Worm (Caenorhabditis elegans) whole organism, early embryonic: ENCODE measurements around the gene gur-3.

Experiments
- B0310.2 ChIP-seq: sonication (generic microtip); optimal IDR thresholded peaks from 2 replicates; lab custom pipeline; 2016; ENCODE audit warnings: mild to moderate bottlenecking, missing genetic modification characterization, missing compliant biosample characterization
- F13C5.2 ChIP-seq: sonication (generic microtip); optimal IDR thresholded peaks from 2 replicates; lab custom pipeline; 2017; ENCODE audit warnings: mild to moderate bottlenecking, missing genetic modification characterization, inconsistent platforms, missing compliant biosample characterization
- aly-1 ChIP-seq: sonication (generic microtip); optimal IDR thresholded peaks from 2 replicates; lab custom pipeline; 2016; ENCODE audit warnings: missing genetic modification characterization, missing compliant biosample characterization
- ama-1 ChIP-seq: fragments of 150-350 bp; optimal IDR thresholded peaks from 2 replicates; lab custom pipeline; 2014
- ceh-13 ChIP-seq: fragments of 200-800 bp; sonication (Bioruptor generic); optimal IDR thresholded peaks from 2 replicates; lab custom pipeline; 2018; ENCODE audit warnings: mild to moderate bottlenecking, missing genetic modification characterization, missing compliant biosample characterization
- ceh-36 ChIP-seq: sonication (generic microtip); optimal IDR thresholded peaks from 2 replicates; lab custom pipeline; 2016; ENCODE audit warnings: missing genetic modification characterization, inconsistent platforms, missing compliant biosample characterization
- ets-7 ChIP-seq: sonication (generic microtip); optimal IDR thresholded peaks from 2 replicates; lab custom pipeline; 2016; ENCODE audit warnings: missing genotype, missing genetic modification characterization, missing compliant biosample characterization
- flt-1 ChIP-seq: fragments of 200-800 bp; sonication (Bioruptor generic); IDR thresholded peaks from 2 replicates; pipeline ENCODE4 v1.3.6; 2022; ENCODE audit warnings: missing genetic modification characterization, missing compliant biosample characterization
- hmbx-1 ChIP-seq: sonication (generic microtip); optimal IDR thresholded peaks from 2 replicates; lab custom pipeline; 2016; ENCODE audit warnings: mild to moderate bottlenecking, missing genetic modification characterization, missing compliant biosample characterization
- hmg-4 ChIP-seq: fragments of 200-800 bp; sonication (Bioruptor generic); optimal IDR thresholded peaks from 2 replicates; lab custom pipeline; 2018; ENCODE audit warnings: mild to moderate bottlenecking, missing genetic modification characterization, missing compliant biosample characterization
- hnd-1 ChIP-seq: sonication (generic microtip); optimal IDR thresholded peaks from 2 replicates; lab custom pipeline; 2016; ENCODE audit warnings: missing genetic modification characterization, missing compliant biosample characterization
- pes-1 ChIP-seq: fragments of 200-800 bp; sonication (Bioruptor generic); IDR thresholded peaks from 2 replicates; pipeline ENCODE4 v1.3.6; 2022; ENCODE audit warnings: missing genetic modification reagents, missing genetic modification characterization, missing compliant biosample characterization
- scrt-1 ChIP-seq: fragments of 200-800 bp; sonication (Bioruptor generic); IDR thresholded peaks from 2 replicates; pipeline ENCODE4 v1.3.6; 2022; ENCODE audit warnings: missing genetic modification characterization, missing compliant biosample characterization
- sea-1 ChIP-seq: fragments of 200-800 bp; sonication (Bioruptor generic); conservative IDR thresholded peaks from 2 replicates; pipeline ENCODE4 v1.3.6; 2022; ENCODE audit warnings: missing genetic modification characterization, missing compliant biosample characterization
- tbx-11 ChIP-seq: fragments of 200-800 bp; sonication (Bioruptor generic); IDR thresholded peaks from 2 replicates; pipeline ENCODE4 v1.3.6; 2022; ENCODE audit warnings: missing genetic modification characterization, missing compliant biosample characterization
- tbx-37 ChIP-seq: fragments of 200-800 bp; sonication (Bioruptor generic); conservative IDR thresholded peaks from 2 replicates; pipeline ENCODE4 v1.3.6; 2022; ENCODE audit warnings: missing genetic modification reagents, missing genetic modification characterization, missing compliant biosample characterization
- tra-4 ChIP-seq: sonication (generic microtip); optimal IDR thresholded peaks from 2 replicates; lab custom pipeline; 2017; ENCODE audit warnings: missing genetic modification characterization, missing compliant biosample characterization

Gene gur-3

ce11 chrX:10376989-10377388 is 29.1 kb downstream of the gur-3 start:
- no peak for TF ChIP-seq ceh-36 (tag; lab: Kevin White, UChicago)
- no peak for TF ChIP-seq sea-1 (GFP tag; lab: Robert Waterston, UW)
- no peak for TF ChIP-seq ama-1 (lab: Kevin White, UChicago)
- TF ChIP-seq B0310.2 (tag; lab: Kevin White, UChicago): no peak
- TF ChIP-seq scrt-1: no peak
- no peak for TF ChIP-seq hnd-1 (tag; lab: Kevin White, UChicago)
- no peak for TF ChIP-seq tbx-11
- TF ChIP-seq hmbx-1 (tag; lab: Kevin White, UChicago): no peak
- TF ChIP-seq tra-4 (tag; lab: Kevin White, UChicago): no peak
- no peak for TF ChIP-seq ceh-13 (GFP tag; lab: Kevin White, UChicago)
- no peak for TF ChIP-seq pes-1 (GFP tag; lab: Robert Waterston, UW)
- no peak for TF ChIP-seq tbx-37 (GFP tag; lab: Robert Waterston, UW)
- no peak for TF ChIP-seq hmg-4 (GFP tag; lab: Kevin White, UChicago)
- TF ChIP-seq ets-7 (tag; lab: Kevin White, UChicago): no peak

ce11 chrX:10373581-10373980 is 32.5 kb downstream of the gur-3 start:
- TF ChIP-seq hmg-4 (GFP tag; lab: Kevin White, UChicago): peak; percentile 16
- TF ChIP-seq B0310.2 (tag; lab: Kevin White, UChicago): no peak
- TF ChIP-seq flt-1 (GFP tag; lab: Robert Waterston, UW): no peak
- peak; percentile 4 for TF ChIP-seq aly-1 (tag; lab: Kevin White, UChicago)

- TF ChIP-seq hmg-4 (GFP tag; lab: Kevin White, UChicago): peak; percentile 73
- no peak for TF ChIP-seq ceh-36 (tag; lab: Kevin White, UChicago)
- 0 out of 2 replicates have a peak, but pooled peaks have one; percentile 20 for TF ChIP-seq tbx-37 (GFP tag; lab: Robert Waterston, UW)
- TF ChIP-seq F13C5.2: peak; percentile 13
- TF ChIP-seq flt-1 (GFP tag; lab: Robert Waterston, UW): peak; percentile 17; the same call in 1 of the 2 replicates
- no peak for TF ChIP-seq hnd-1 (tag; lab: Kevin White, UChicago)
- peak; percentile 61; the same call in 1 of the 2 replicates for TF ChIP-seq sea-1 (GFP tag; lab: Robert Waterston, UW)
Measured at ce11 chrX:10372556-10372955, 33.5 kb downstream of the gur-3 start, which contains the start of gene Y49A10A.2. TSS of gene Y49A10A.2 (minus strand) at chrX:10372664.

ce11 chrX:10358083-10358482 is 48.0 kb downstream of the gur-3 start, which contains the start of gene efhc-1:
TSS of gene efhc-1 (plus strand) at chrX:10358383.
- no peak for TF ChIP-seq tbx-37 (GFP tag; lab: Robert Waterston, UW)
- no peak for TF ChIP-seq ceh-36 (tag; lab: Kevin White, UChicago)
- TF ChIP-seq pes-1 (GFP tag; lab: Robert Waterston, UW): no peak
- no peak for TF ChIP-seq F13C5.2
- TF ChIP-seq hmbx-1 (tag; lab: Kevin White, UChicago): no peak
- TF ChIP-seq flt-1 (GFP tag; lab: Robert Waterston, UW): no peak
- no peak for TF ChIP-seq sea-1 (GFP tag; lab: Robert Waterston, UW)
- TF ChIP-seq tra-4 (tag; lab: Kevin White, UChicago): no peak
- TF ChIP-seq hmg-4 (GFP tag; lab: Kevin White, UChicago): no peak

- TF ChIP-seq tbx-11 (no peak), tra-4 (tag; lab: Kevin White, UChicago) (no peak), ceh-36 (tag; lab: Kevin White, UChicago) (no peak), B0310.2 (tag; lab: Kevin White, UChicago) (no peak), ceh-13 (GFP tag; lab: Kevin White, UChicago) (no peak), pes-1 (GFP tag; lab: Robert Waterston, UW) (no peak), flt-1 (GFP tag; lab: Robert Waterston, UW) (no peak), aly-1 (tag; lab: Kevin White, UChicago) (no peak)
Measured at ce11 chrX:10355650-10356049, 50.5 kb downstream of the gur-3 start, which contains the start of gene R07E3.7. TSS of gene R07E3.7 (minus strand) at chrX:10355750.

DNA sequence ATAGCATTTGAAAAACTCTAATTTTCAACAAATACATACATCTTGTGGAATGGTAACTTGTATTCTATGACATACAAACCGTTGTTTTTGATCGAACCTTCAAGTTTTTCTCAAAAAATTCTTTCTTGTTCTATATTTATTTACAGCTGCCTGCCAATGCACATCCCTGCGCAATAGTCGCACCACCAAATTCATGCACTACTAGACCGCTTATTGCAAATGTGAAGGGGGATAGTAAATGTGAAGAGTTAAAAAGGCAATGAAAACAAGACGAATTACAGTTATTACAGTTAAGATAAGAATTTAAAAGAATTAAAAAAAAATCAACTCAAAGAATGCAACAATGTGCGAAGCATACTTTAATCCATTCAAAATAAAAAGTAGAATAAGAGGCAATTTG is 52.2 kb downstream of the gur-3 start:
- TF ChIP-seq hnd-1 (tag; lab: Kevin White, UChicago) (no peak), ama-1 (lab: Kevin White, UChicago) (no peak), ets-7 (tag; lab: Kevin White, UChicago) (no peak), B0310.2 (tag; lab: Kevin White, UChicago) (no peak), aly-1 (tag; lab: Kevin White, UChicago) (no peak), ceh-13 (GFP tag; lab: Kevin White, UChicago) (no peak), F13C5.2 (no peak), sea-1 (GFP tag; lab: Robert Waterston, UW) (no peak), ceh-36 (tag; lab: Kevin White, UChicago) (no peak), tbx-11 (no peak), tbx-37 (GFP tag; lab: Robert Waterston, UW) (no peak)
